Worm (Caenorhabditis elegans) whole organism, mixed stage, embryonic: Measurements from ENCODE around the gene C13A2.5.

Experiments used
- ceh-39 ChIP-seq: fragments of 150-350 bp; optimal IDR thresholded peaks from 2 replicates; lab custom pipeline; 2014; ENCODE audit warnings: missing biosample characterization, missing genetic modification characterization
- elt-1 ChIP-seq: sonication (generic microtip); optimal IDR thresholded peaks from 2 replicates; lab custom pipeline; 2017; ENCODE audit warnings: missing genetic modification characterization, mild to moderate bottlenecking, missing compliant biosample characterization, antibody characterized with exemption, moderate library complexity, borderline replicate concordance; ENCODE audit not compliant: insufficient read depth

ce11 chrV:7326928-7327327 is 51.3 kb downstream of the C13A2.5 start, which contains the start of gene F10G2.4:
- TF ChIP-seq elt-1: no peak
- no peak for TF ChIP-seq ceh-39 (tag; lab: Kevin White, UChicago)
